Fruit fly (Drosophila melanogaster) whole organism: ENCODE measurements around the gene CG7546.

ENCODE experiments used
- CG8478 ChIP-seq: fragments of >200 bp; optimal IDR thresholded peaks from 2 replicates; lab custom pipeline; 2018; ENCODE audit warnings: inconsistent platforms
- Dll ChIP-seq: fragments of >200 bp; optimal IDR thresholded peaks from 2 replicates; lab custom pipeline; 2017
- EcR ChIP-seq, 2 experiments: fragments of >200 bp; optimal IDR thresholded peaks; 2 replicates each; lab custom pipeline; 2017; ENCODE audit warnings: missing biosample characterization in 2 of 2, missing genetic modification characterization in 2 of 2, missing genetic modification reagents in 2 of 2
- pan ChIP-seq: fragments of >200 bp; optimal IDR thresholded peaks from 2 replicates; lab custom pipeline; 2017
- psq ChIP-seq: fragments of >200 bp; optimal IDR thresholded peaks from 2 replicates; lab custom pipeline; 2017
- usp ChIP-seq: fragments of >200 bp; optimal IDR thresholded peaks from 2 replicates; lab custom pipeline; 2017; ENCODE audit warnings: missing biosample characterization, missing genetic modification characterization, mixed read lengths

CG7546 gene

DNA sequence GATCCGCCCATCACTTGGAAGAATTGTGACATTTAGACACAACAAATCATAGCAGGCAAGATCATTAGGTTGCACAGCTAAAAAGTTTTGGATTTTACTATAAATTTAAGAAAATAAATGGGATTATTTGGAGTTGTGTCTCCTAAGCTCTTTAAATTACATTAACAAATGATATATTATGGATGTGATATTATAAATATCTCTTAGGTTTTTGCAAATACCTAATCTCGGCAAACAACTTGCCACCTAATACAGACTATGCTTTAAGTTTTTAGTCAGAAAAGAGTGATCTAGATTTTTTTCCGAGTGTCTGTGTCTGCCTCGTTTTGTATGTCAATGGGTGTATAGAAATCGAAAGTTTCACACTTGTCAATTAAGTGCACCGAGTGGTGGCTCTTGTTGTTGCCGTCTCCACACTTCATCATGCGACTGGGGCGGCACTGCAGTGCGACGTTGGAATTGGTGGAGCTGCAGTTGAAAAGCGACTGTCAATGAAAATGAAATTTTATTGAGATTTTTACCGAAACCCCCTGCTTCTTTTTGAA is 33.9 kb downstream of the CG7546 start:
- TF ChIP-seq Dll (lab: Kevin White, UChicago): no peak
- TF ChIP-seq pan (lab: Kevin White, UChicago): no peak
- no peak for TF ChIP-seq usp (GFP tag; lab: Kevin White, UChicago)
- no peak for TF ChIP-seq CG8478 (lab: Kevin White, UChicago)
- no peak for TF ChIP-seq EcR (GFP tag; optimal IDR thresholded peaks at IDR 0.05; lab: Kevin White, UChicago)
- no peak for TF ChIP-seq psq

DNA sequence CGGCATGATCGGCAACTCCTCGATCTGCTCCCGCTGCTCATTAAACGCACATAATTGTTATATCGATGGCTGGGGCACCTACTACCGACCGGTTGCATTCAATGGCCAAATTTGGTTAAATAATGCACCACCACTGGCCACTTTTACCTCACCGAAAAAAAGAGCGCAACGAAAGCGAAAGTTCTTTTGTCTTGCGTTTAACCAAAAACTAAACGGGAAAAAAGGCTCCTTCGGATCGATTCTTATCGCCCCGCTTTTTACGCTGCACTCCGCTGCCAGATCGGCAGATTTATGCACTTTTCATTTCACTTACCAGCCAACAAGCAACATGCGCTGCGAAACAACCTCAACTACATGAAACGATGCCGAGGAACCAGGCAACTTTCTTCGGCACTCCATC is 34.8 kb downstream of the CG7546 start:
- TF ChIP-seq CG8478 (lab: Kevin White, UChicago) (no peak), usp (GFP tag; lab: Kevin White, UChicago) (no peak), psq (no peak), Dll (lab: Kevin White, UChicago) (no peak), EcR (GFP tag; optimal IDR thresholded peaks at IDR 0.05; lab: Kevin White, UChicago) (no peak), pan (lab: Kevin White, UChicago) (no peak)

dm6 chr3L:7550225-7550624 is 39.4 kb downstream of the CG7546 start:
- TF ChIP-seq usp (GFP tag; lab: Kevin White, UChicago): no peak
- TF ChIP-seq Dll (lab: Kevin White, UChicago): no peak
- no peak for TF ChIP-seq EcR (GFP tag; optimal IDR thresholded peaks at IDR 0.05; lab: Kevin White, UChicago)
- TF ChIP-seq CG8478 (lab: Kevin White, UChicago): no peak

DNA sequence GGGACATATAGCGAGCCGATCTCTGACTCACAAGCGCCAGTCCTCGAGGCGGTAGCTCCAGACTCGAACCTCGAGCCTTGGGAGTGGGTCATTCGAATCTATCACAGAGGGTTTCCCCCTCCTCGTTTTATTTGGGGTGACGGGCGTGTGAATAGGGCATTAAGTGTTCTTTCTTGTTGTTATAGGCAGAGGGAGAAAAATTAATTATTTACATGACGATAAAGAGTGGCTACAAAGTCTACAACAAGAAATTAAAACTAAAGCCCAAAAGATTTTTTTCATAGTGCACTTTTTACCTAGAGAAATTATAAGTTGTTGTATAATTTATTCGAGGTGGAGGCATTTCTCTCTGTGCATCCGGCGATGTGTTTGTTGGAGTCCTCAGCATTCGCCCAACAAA is 41.7 kb downstream of the CG7546 start:
- TF ChIP-seq Dll (lab: Kevin White, UChicago) (no peak), pan (lab: Kevin White, UChicago) (no peak), CG8478 (lab: Kevin White, UChicago) (no peak)

DNA sequence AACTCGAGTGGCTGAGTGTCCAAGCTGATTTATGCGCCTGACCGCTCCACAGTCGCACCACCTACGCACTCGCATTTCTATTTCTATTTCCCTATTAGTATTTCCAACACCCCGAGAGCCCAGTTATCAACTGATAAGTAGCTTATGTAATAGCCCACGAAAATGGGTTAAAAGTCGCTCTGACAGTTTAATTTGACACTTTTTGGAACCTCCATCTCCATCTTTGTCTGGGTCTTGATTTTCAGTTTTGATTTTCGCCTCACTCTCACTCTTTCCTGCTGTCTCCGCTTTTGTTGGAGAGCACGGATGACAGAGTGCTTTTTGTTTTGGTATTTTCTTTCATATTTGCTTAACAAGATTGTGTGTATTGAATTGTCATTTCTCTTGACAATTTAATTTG is 42.3 kb downstream of the CG7546 start:
- TF ChIP-seq pan (lab: Kevin White, UChicago): no peak
- no peak for TF ChIP-seq Dll (lab: Kevin White, UChicago)
- TF ChIP-seq CG8478 (lab: Kevin White, UChicago): no peak
- no peak for TF ChIP-seq usp (GFP tag; lab: Kevin White, UChicago)
- TF ChIP-seq EcR (GFP tag; optimal IDR thresholded peaks at IDR 0.05; lab: Kevin White, UChicago): no peak
- TF ChIP-seq psq: no peak

- TF ChIP-seq psq (no peak), CG8478 (lab: Kevin White, UChicago) (no peak), Dll (lab: Kevin White, UChicago) (no peak), EcR (GFP tag; optimal IDR thresholded peaks at IDR 0.05; lab: Kevin White, UChicago) (no peak), usp (GFP tag; lab: Kevin White, UChicago) (no peak), pan (lab: Kevin White, UChicago) (no peak)
These were observed 49.2 kb downstream of the CG7546 start, which contains the start of gene CG14837 for dm6 chr3L:7559937-7560336. CG14837 (minus strand) TSS chr3L:7560037.

- TF ChIP-seq usp (GFP tag; lab: Kevin White, UChicago) (no peak), CG8478 (lab: Kevin White, UChicago) (no peak), psq (no peak), Dll (lab: Kevin White, UChicago) (no peak), pan (lab: Kevin White, UChicago) (no peak), EcR (GFP tag; optimal IDR thresholded peaks at IDR 0.05; lab: Kevin White, UChicago) (no peak)
These were observed 49.8 kb downstream of the CG7546 start for dm6 chr3L:7560580-7560979.

- TF ChIP-seq CG8478 (lab: Kevin White, UChicago) (no peak), psq (no peak), Dll (lab: Kevin White, UChicago) (no peak), EcR (GFP tag; optimal IDR thresholded peaks at IDR 0.05; lab: Kevin White, UChicago) (no peak), usp (GFP tag; lab: Kevin White, UChicago) (no peak), pan (lab: Kevin White, UChicago) (no peak)
These were observed 51.5 kb downstream of the CG7546 start, which contains the start of gene frac for dm6 chr3L:7562310-7562709. frac (plus strand) TSS chr3L:7562610.
